Worm (Caenorhabditis elegans) whole organism, late embryonic: ENCODE results near the gene ncr-2.

ENCODE experiments used
- C08G9.2 ChIP-seq: sonication (generic microtip); optimal IDR thresholded peaks from 2 replicates; lab custom pipeline; 2016; ENCODE audit warnings: mild to moderate bottlenecking, missing genetic modification characterization, moderate library complexity, missing compliant biosample characterization
- C38D4.7 ChIP-seq: fragments of 200-800 bp; sonication (Bioruptor generic); optimal IDR thresholded peaks from 2 replicates; lab custom pipeline; 2018; ENCODE audit warnings: mild to moderate bottlenecking, missing genetic modification characterization, moderate library complexity, missing compliant biosample characterization
- F13H6.1 ChIP-seq: sonication (generic microtip); optimal IDR thresholded peaks from 2 replicates; lab custom pipeline; 2016; ENCODE audit warnings: missing genetic modification characterization, missing compliant biosample characterization
- K02D7.2 ChIP-seq: sonication (generic microtip); optimal IDR thresholded peaks from 2 replicates; lab custom pipeline; 2017; ENCODE audit warnings: mild to moderate bottlenecking, missing genetic modification characterization, missing compliant biosample characterization
- K09A11.1 ChIP-seq: sonication (generic microtip); optimal IDR thresholded peaks from 2 replicates; lab custom pipeline; 2017; ENCODE audit warnings: antibody characterized with exemption, mild to moderate bottlenecking, missing genetic modification characterization, missing compliant biosample characterization; ENCODE audit not compliant: insufficient read depth
- ama-1 ChIP-seq: fragments of 150-350 bp; optimal IDR thresholded peaks from 2 replicates; lab custom pipeline; 2014
- ceh-14 ChIP-seq: sonication (generic microtip); optimal IDR thresholded peaks from 2 replicates; lab custom pipeline; 2016; ENCODE audit warnings: missing genotype, missing genetic modification characterization, missing compliant biosample characterization
- ceh-18 ChIP-seq: sonication (generic microtip); optimal IDR thresholded peaks from 2 replicates; lab custom pipeline; 2016; ENCODE audit warnings: missing genetic modification characterization, missing compliant biosample characterization
- ceh-19 ChIP-seq: fragments of 200-800 bp; sonication (Bioruptor generic); optimal IDR thresholded peaks from 2 replicates; lab custom pipeline; 2018; ENCODE audit warnings: mild to moderate bottlenecking, missing genetic modification characterization, missing compliant biosample characterization
- ceh-2 ChIP-seq: sonication (generic microtip); optimal IDR thresholded peaks from 2 replicates; lab custom pipeline; 2016; ENCODE audit warnings: missing genotype, missing genetic modification characterization, missing compliant biosample characterization
- ceh-22 ChIP-seq: sonication (generic microtip); optimal IDR thresholded peaks from 2 replicates; lab custom pipeline; 2017; ENCODE audit warnings: missing biosample characterization, missing genetic modification characterization
- ceh-24 ChIP-seq: sonication (generic microtip); optimal IDR thresholded peaks from 2 replicates; lab custom pipeline; 2016; ENCODE audit warnings: mild to moderate bottlenecking, missing genetic modification characterization, missing compliant biosample characterization
- ceh-30 ChIP-seq: fragments of 150-350 bp; optimal IDR thresholded peaks from 2 replicates; lab custom pipeline; 2014; ENCODE audit warnings: missing biosample characterization, missing genetic modification characterization
- ceh-31 ChIP-seq: sonication (generic microtip); optimal IDR thresholded peaks from 2 replicates; lab custom pipeline; 2016; ENCODE audit warnings: missing genetic modification characterization, missing compliant biosample characterization
- ceh-34 ChIP-seq: sonication (generic microtip); optimal IDR thresholded peaks from 2 replicates; lab custom pipeline; 2016; ENCODE audit warnings: mild to moderate bottlenecking, missing genetic modification characterization, missing compliant biosample characterization
- ceh-6 ChIP-seq: fragments of 200-800 bp; sonication (Bioruptor generic); optimal IDR thresholded peaks from 2 replicates; lab custom pipeline; 2018; ENCODE audit warnings: mild to moderate bottlenecking, missing genetic modification characterization, missing compliant biosample characterization
- ceh-9 ChIP-seq: sonication (generic microtip); optimal IDR thresholded peaks from 2 replicates; lab custom pipeline; 2016; ENCODE audit warnings: mild to moderate bottlenecking, missing genetic modification characterization, inconsistent platforms, missing compliant biosample characterization
- dmd-4 ChIP-seq: sonication (generic microtip); optimal IDR thresholded peaks from 2 replicates; lab custom pipeline; 2016; ENCODE audit warnings: borderline replicate concordance, missing genetic modification characterization, missing compliant biosample characterization
- eyg-1 ChIP-seq: sonication (generic microtip); optimal IDR thresholded peaks from 2 replicates; lab custom pipeline; 2016; ENCODE audit warnings: missing genotype, missing genetic modification characterization, missing compliant biosample characterization
- fax-1 ChIP-seq: sonication (generic microtip); optimal IDR thresholded peaks from 2 replicates; lab custom pipeline; 2016; ENCODE audit warnings: missing genotype, missing genetic modification characterization, missing compliant biosample characterization
- fkh-10 ChIP-seq: fragments of 150-350 bp; optimal IDR thresholded peaks from 2 replicates; lab custom pipeline; 2014; ENCODE audit warnings: missing biosample characterization, missing genetic modification reagents, missing genetic modification characterization
- fkh-6 ChIP-seq: sonication (generic microtip); optimal IDR thresholded peaks from 2 replicates; lab custom pipeline; 2016; ENCODE audit warnings: missing genetic modification characterization, missing compliant biosample characterization
- hlh-6 ChIP-seq: sonication (generic microtip); optimal IDR thresholded peaks from 2 replicates; lab custom pipeline; 2016; ENCODE audit warnings: missing genotype, missing genetic modification characterization, missing compliant biosample characterization
- hlh-8 ChIP-seq: sonication (generic microtip); optimal IDR thresholded peaks from 2 replicates; lab custom pipeline; 2016; ENCODE audit warnings: missing genotype, missing genetic modification characterization, missing compliant biosample characterization
- lim-6 ChIP-seq: sonication (generic microtip); optimal IDR thresholded peaks from 2 replicates; lab custom pipeline; 2016; ENCODE audit warnings: missing genetic modification characterization, missing compliant biosample characterization
- madf-2 ChIP-seq: sonication (generic microtip); optimal IDR thresholded peaks from 2 replicates; lab custom pipeline; 2017; ENCODE audit warnings: missing genetic modification characterization, missing compliant biosample characterization
- mec-3 ChIP-seq: sonication (generic microtip); optimal IDR thresholded peaks from 2 replicates; lab custom pipeline; 2016; ENCODE audit warnings: borderline replicate concordance, missing genetic modification characterization, missing compliant biosample characterization
- nfya-1 ChIP-seq: sonication (generic microtip); optimal IDR thresholded peaks from 2 replicates; lab custom pipeline; 2017; ENCODE audit warnings: missing genetic modification characterization, mild to moderate bottlenecking, missing compliant biosample characterization, antibody characterized with exemption, moderate library complexity
- nhr-11 ChIP-seq: fragments of 150-350 bp; optimal IDR thresholded peaks from 2 replicates; lab custom pipeline; 2014; ENCODE audit warnings: missing biosample characterization, missing genetic modification characterization
- nhr-232 ChIP-seq: sonication (generic microtip); optimal IDR thresholded peaks from 2 replicates; lab custom pipeline; 2016; ENCODE audit warnings: missing genetic modification characterization, missing compliant biosample characterization
- npax-4 ChIP-seq: sonication (generic microtip); optimal IDR thresholded peaks from 2 replicates; lab custom pipeline; 2016; ENCODE audit warnings: missing genetic modification characterization, missing compliant biosample characterization
- odd-2 ChIP-seq: sonication (generic microtip); optimal IDR thresholded peaks from 2 replicates; lab custom pipeline; 2017; ENCODE audit warnings: antibody characterized with exemption, mild to moderate bottlenecking, missing genetic modification characterization, missing compliant biosample characterization
- pag-3 ChIP-seq: sonication (generic microtip); optimal IDR thresholded peaks from 2 replicates; lab custom pipeline; 2016; ENCODE audit warnings: missing compliant biosample characterization, missing genetic modification characterization, borderline replicate concordance
- pat-9 ChIP-seq: fragments of 200-800 bp; sonication (Bioruptor generic); optimal IDR thresholded peaks from 2 replicates; lab custom pipeline; 2018; ENCODE audit warnings: mild to moderate bottlenecking, missing genetic modification characterization, moderate library complexity, missing compliant biosample characterization
- pax-1 ChIP-seq: fragments of 150-350 bp; optimal IDR thresholded peaks from 2 replicates; lab custom pipeline; 2014; ENCODE audit warnings: missing biosample characterization, missing genetic modification characterization
- pha-2 ChIP-seq: sonication (generic microtip); optimal IDR thresholded peaks from 2 replicates; lab custom pipeline; 2017; ENCODE audit warnings: mild to moderate bottlenecking, missing genetic modification characterization, missing compliant biosample characterization
- pha-4 ChIP-seq: fragments of 150-350 bp; optimal IDR thresholded peaks from 2 replicates; lab custom pipeline; 2018; ENCODE audit warnings: missing biosample characterization, missing genetic modification reagents, missing genetic modification characterization
- pros-1 ChIP-seq: fragments of 150-350 bp; optimal IDR thresholded peaks from 2 replicates; lab custom pipeline; 2014; ENCODE audit warnings: missing biosample characterization, missing genetic modification reagents, missing genetic modification characterization
- ref-2 ChIP-seq: sonication (generic microtip); optimal IDR thresholded peaks from 2 replicates; lab custom pipeline; 2016; ENCODE audit warnings: missing genetic modification characterization, missing compliant biosample characterization
- rnt-1 ChIP-seq: sonication (generic microtip); optimal IDR thresholded peaks from 2 replicates; lab custom pipeline; 2016; ENCODE audit warnings: missing genetic modification characterization, missing compliant biosample characterization
- sdc-2 ChIP-seq: sonication (generic microtip); optimal IDR thresholded peaks from 2 replicates; lab custom pipeline; 2016; ENCODE audit warnings: missing genotype, missing genetic modification characterization, missing compliant biosample characterization
- tbx-2 ChIP-seq: sonication (generic microtip); optimal IDR thresholded peaks from 2 replicates; lab custom pipeline; 2016; ENCODE audit warnings: missing genetic modification characterization, missing compliant biosample characterization
- tbx-7 ChIP-seq: sonication (generic microtip); optimal IDR thresholded peaks from 2 replicates; lab custom pipeline; 2016; ENCODE audit warnings: missing genotype, missing genetic modification characterization, missing compliant biosample characterization
- ttx-3 ChIP-seq: sonication (generic microtip); optimal IDR thresholded peaks from 2 replicates; lab custom pipeline; 2016; ENCODE audit warnings: missing genetic modification reagents, missing genetic modification characterization, missing compliant biosample characterization
- unc-3 ChIP-seq, 2 experiments: fragments of 200-800 bp in 1 of 2; sonication (Bioruptor generic) in 1 of 2; sonication (generic microtip) in 1 of 2; conservative IDR thresholded peaks in 1 of 2; optimal IDR thresholded peaks in 1 of 2; 2 replicates each; pipeline versions ENCODE4 v1.3.6 to Lab custom; 2016 to 2022; ENCODE audit warnings: missing compliant biosample characterization in 2 of 2, missing genetic modification characterization in 2 of 2, missing genetic modification reagents in 1 of 2
- unc-42 ChIP-seq: sonication (generic microtip); optimal IDR thresholded peaks from 2 replicates; lab custom pipeline; 2016; ENCODE audit warnings: missing genotype, missing genetic modification characterization, missing compliant biosample characterization
- unc-55 ChIP-seq: sonication (generic microtip); optimal IDR thresholded peaks from 2 replicates; lab custom pipeline; 2017; ENCODE audit warnings: missing biosample characterization, missing genetic modification reagents, missing genetic modification characterization
- zip-5 ChIP-seq: sonication (generic microtip); optimal IDR thresholded peaks from 2 replicates; lab custom pipeline; 2016; ENCODE audit warnings: missing genetic modification characterization, missing compliant biosample characterization

ncr-2 gene

ce11 chrIII:8305304-8305703 lies 47.2 kb downstream of the ncr-2 start:
- TF ChIP-seq pax-1 (tag; lab: Kevin White, UChicago) = no peak
- TF ChIP-seq hlh-6 (tag; lab: Kevin White, UChicago) = no peak
- TF ChIP-seq fax-1 = no peak
- TF ChIP-seq ceh-2 (tag; lab: Kevin White, UChicago) = no peak
- no peak for TF ChIP-seq odd-2 (tag; lab: Kevin White, UChicago)
- TF ChIP-seq pag-3 (tag; lab: Kevin White, UChicago) = no peak
- TF ChIP-seq ceh-34 (tag; lab: Kevin White, UChicago) = no peak
- TF ChIP-seq rnt-1 (tag; lab: Kevin White, UChicago) = no peak
- TF ChIP-seq nfya-1 (tag; lab: Kevin White, UChicago) = no peak
- no peak for TF ChIP-seq C38D4.7 (GFP tag; lab: Kevin White, UChicago)
- TF ChIP-seq npax-4 (tag; lab: Kevin White, UChicago) = no peak
- no peak for TF ChIP-seq unc-3 (GFP tag; conservative IDR thresholded peaks at IDR 0.05; lab: Robert Waterston, UW)
- no peak for TF ChIP-seq unc-3 (tag; optimal IDR thresholded peaks at IDR 0.05; lab: Kevin White, UChicago)
- no peak for TF ChIP-seq ref-2 (tag; lab: Kevin White, UChicago)
- TF ChIP-seq, all 69 proteins: peak for 0

ce11 chrIII:8305816-8306215 lies 47.7 kb downstream of the ncr-2 start:
- no peak for TF ChIP-seq unc-42 (tag; lab: Kevin White, UChicago)
- no peak for TF ChIP-seq madf-2
- no peak for TF ChIP-seq ama-1 (lab: Kevin White, UChicago)
- no peak for TF ChIP-seq F13H6.1 (tag; lab: Kevin White, UChicago)
- TF ChIP-seq unc-55 = no peak
- TF ChIP-seq pat-9 (tag; lab: Kevin White, UChicago) = no peak
- TF ChIP-seq ceh-24 = no peak
- no peak for TF ChIP-seq ceh-18
- TF ChIP-seq nhr-232 = no peak
- TF ChIP-seq ceh-34 (tag; lab: Kevin White, UChicago) = no peak
- no peak for TF ChIP-seq fkh-10
- TF ChIP-seq ttx-3 = no peak
- TF ChIP-seq sdc-2 = no peak
- no peak for TF ChIP-seq mec-3
- TF ChIP-seq tbx-2 = no peak
- no peak for TF ChIP-seq nhr-11 (tag; lab: Kevin White, UChicago)

- TF ChIP-seq ceh-18 = peak; percentile 2
- peak; percentile 84 for TF ChIP-seq zip-5 (tag; lab: Kevin White, UChicago)
- TF ChIP-seq dmd-4 (tag; lab: Kevin White, UChicago) = no peak
- peak; percentile 86 for TF ChIP-seq C08G9.2 (tag; lab: Kevin White, UChicago)
- TF ChIP-seq lim-6 (tag; lab: Kevin White, UChicago) = no peak
- TF ChIP-seq nfya-1 (tag; lab: Kevin White, UChicago) = peak; percentile 24
- no peak for TF ChIP-seq ceh-30
- no peak for TF ChIP-seq pat-9 (tag; lab: Kevin White, UChicago)
- no peak for TF ChIP-seq odd-2 (tag; lab: Kevin White, UChicago)
- TF ChIP-seq pha-2 (tag; lab: Kevin White, UChicago) = no peak
- no peak for TF ChIP-seq ceh-22 (tag; lab: Kevin White, UChicago)
- no peak for TF ChIP-seq pros-1 (tag; lab: Kevin White, UChicago)
- TF ChIP-seq ceh-31 = peak; percentile 94
- no peak for TF ChIP-seq unc-3 (GFP tag; conservative IDR thresholded peaks at IDR 0.05; lab: Robert Waterston, UW)
- peak; percentile 29 for TF ChIP-seq unc-3 (tag; optimal IDR thresholded peaks at IDR 0.05; lab: Kevin White, UChicago)
- TF ChIP-seq hlh-6 (tag; lab: Kevin White, UChicago) = no peak
- TF ChIP-seq sdc-2 = no peak
- peak; percentile 80 for TF ChIP-seq ref-2 (tag; lab: Kevin White, UChicago)
- TF ChIP-seq ceh-14 = peak; percentile 28
- TF ChIP-seq ceh-9 (tag; lab: Kevin White, UChicago) = no peak
- TF ChIP-seq madf-2 = no peak
- TF ChIP-seq eyg-1 (tag; lab: Kevin White, UChicago) = no peak
- no peak for TF ChIP-seq pax-1 (tag; lab: Kevin White, UChicago)
- no peak for TF ChIP-seq K02D7.2
- TF ChIP-seq F13H6.1 (tag; lab: Kevin White, UChicago) = peak; percentile 21
- no peak for TF ChIP-seq ceh-6 (GFP tag; lab: Kevin White, UChicago)
- TF ChIP-seq tbx-7 (tag; lab: Kevin White, UChicago) = peak; percentile 81
- no peak for TF ChIP-seq pha-4 (tag; lab: Kevin White, UChicago)
- TF ChIP-seq fkh-6 (tag; lab: Kevin White, UChicago) = no peak
- TF ChIP-seq fkh-10 = no peak
- TF ChIP-seq ceh-24 = no peak
- no peak for TF ChIP-seq K09A11.1 (tag; lab: Kevin White, UChicago)
- no peak for TF ChIP-seq ceh-19 (GFP tag; lab: Kevin White, UChicago)
- peak; percentile 90 for TF ChIP-seq hlh-8 (tag; lab: Kevin White, UChicago)
- no peak for TF ChIP-seq pag-3 (tag; lab: Kevin White, UChicago)
- TF ChIP-seq mec-3 = no peak
Measured at ce11 chrIII:8307356-8307755, 49.2 kb downstream of the ncr-2 start, which contains the start of the genes F10E9.7 and F10E9.5. Gene F10E9.7 (minus strand): TSS chrIII:8307441. Gene F10E9.5 (plus strand): TSS chrIII:8307592.
